Worm (Caenorhabditis elegans) whole organism, L2 larva: ENCODE data around the gene sos-1.

ENCODE experiments used
- C34F6.9 ChIP-seq: fragments of 150-350 bp; optimal IDR thresholded peaks from 2 replicates; lab custom pipeline; 2014; ENCODE audit warnings: missing biosample characterization, missing genetic modification characterization
- R02D3.7 ChIP-seq: fragments of 150-350 bp; optimal IDR thresholded peaks from 2 replicates; lab custom pipeline; 2014; ENCODE audit warnings: missing biosample characterization, missing genetic modification characterization
- Y55F3AM.14 ChIP-seq: fragments of 200-800 bp; sonication (Bioruptor generic); optimal IDR thresholded peaks from 2 replicates; lab custom pipeline; 2018; ENCODE audit warnings: mild to moderate bottlenecking, missing genetic modification characterization, missing compliant biosample characterization
- ZK546.5 ChIP-seq: sonication (generic microtip); optimal IDR thresholded peaks from 2 replicates; lab custom pipeline; 2017; ENCODE audit warnings: missing biosample characterization, missing genetic modification characterization
- alr-1 ChIP-seq: fragments of 150-350 bp; optimal IDR thresholded peaks from 2 replicates; lab custom pipeline; 2014; ENCODE audit warnings: missing biosample characterization, missing genetic modification characterization
- aly-2 ChIP-seq: fragments of 150-350 bp; optimal IDR thresholded peaks from 2 replicates; lab custom pipeline; 2014; ENCODE audit warnings: missing biosample characterization, missing genetic modification characterization
- ama-1 ChIP-seq: fragments of 150-350 bp; optimal IDR thresholded peaks from 2 replicates; lab custom pipeline; 2018; ENCODE audit warnings: inconsistent platforms
- blmp-1 ChIP-seq: sonication (generic microtip); optimal IDR thresholded peaks from 2 replicates; lab custom pipeline; 2017; ENCODE audit warnings: missing genetic modification characterization, mild to moderate bottlenecking, missing compliant biosample characterization, antibody characterized with exemption, moderate library complexity; ENCODE audit not compliant: insufficient read depth
- ceh-16 ChIP-seq: fragments of 150-350 bp; optimal IDR thresholded peaks from 2 replicates; lab custom pipeline; 2014; ENCODE audit warnings: missing biosample characterization, missing genetic modification characterization
- ceh-82 ChIP-seq: fragments of 150-350 bp; optimal IDR thresholded peaks from 2 replicates; lab custom pipeline; 2014; ENCODE audit warnings: missing biosample characterization, missing genetic modification characterization
- crh-2 ChIP-seq: sonication (generic microtip); optimal IDR thresholded peaks from 2 replicates; lab custom pipeline; 2017; ENCODE audit warnings: missing biosample characterization, missing genetic modification characterization
- dmd-4 ChIP-seq: sonication (generic microtip); optimal IDR thresholded peaks from 2 replicates; lab custom pipeline; 2017; ENCODE audit warnings: missing biosample characterization, missing genetic modification characterization
- egl-27 ChIP-seq: sonication (generic microtip); optimal IDR thresholded peaks from 3 replicates; lab custom pipeline; 2017; ENCODE audit warnings: missing biosample characterization, missing genetic modification reagents, missing genetic modification characterization
- elt-1 ChIP-seq: fragments of 150-350 bp; optimal IDR thresholded peaks from 2 replicates; lab custom pipeline; 2014; ENCODE audit warnings: missing biosample characterization, missing genetic modification characterization
- elt-3 ChIP-seq: sonication (generic microtip); optimal IDR thresholded peaks from 2 replicates; lab custom pipeline; 2017; ENCODE audit warnings: missing biosample characterization, missing genetic modification characterization
- fos-1 ChIP-seq: fragments of 150-350 bp; optimal IDR thresholded peaks from 2 replicates; lab custom pipeline; 2014; ENCODE audit warnings: missing biosample characterization, missing genetic modification characterization
- lin-11 ChIP-seq: fragments of 150-350 bp; sonication (generic microtip); optimal IDR thresholded peaks from 2 replicates; lab custom pipeline; 2014; ENCODE audit warnings: missing biosample characterization, missing genetic modification characterization, inconsistent platforms, mixed read lengths
- lin-13 ChIP-seq: fragments of 150-350 bp; optimal IDR thresholded peaks from 2 replicates; lab custom pipeline; 2014; ENCODE audit warnings: missing biosample characterization, missing genetic modification reagents, missing genetic modification characterization
- lin-39 ChIP-seq: fragments of 150-350 bp; optimal IDR thresholded peaks from 2 replicates; lab custom pipeline; 2014; ENCODE audit warnings: missing biosample characterization, missing genetic modification reagents, missing genetic modification characterization
- lsy-2 ChIP-seq, 2 experiments: fragments of 150-350 bp in 1 of 2; sonication (generic microtip) in 1 of 2; optimal IDR thresholded peaks; 2 replicates each; lab custom pipeline; 2014 to 2017; ENCODE audit warnings: missing biosample characterization in 2 of 2, missing genetic modification characterization in 2 of 2
- mab-5 ChIP-seq: fragments of 150-350 bp; optimal IDR thresholded peaks from 2 replicates; lab custom pipeline; 2014; ENCODE audit warnings: missing biosample characterization, missing genetic modification characterization
- mbf-1 ChIP-seq: sonication (generic microtip); optimal IDR thresholded peaks from 2 replicates; lab custom pipeline; 2017; ENCODE audit warnings: missing biosample characterization, missing genetic modification characterization
- mdl-1 ChIP-seq, 2 experiments: fragments of 150-350 bp in 1 of 2; sonication (generic microtip) in 1 of 2; optimal IDR thresholded peaks; 2 replicates each; lab custom pipeline; 2017; ENCODE audit warnings: missing biosample characterization in 2 of 2, missing genetic modification characterization in 2 of 2
- nhr-10 ChIP-seq: sonication (generic microtip); optimal IDR thresholded peaks from 2 replicates; lab custom pipeline; 2017; ENCODE audit warnings: missing biosample characterization, missing genetic modification characterization
- nhr-11 ChIP-seq: fragments of 150-350 bp; optimal IDR thresholded peaks from 2 replicates; lab custom pipeline; 2014; ENCODE audit warnings: missing biosample characterization, missing genetic modification characterization
- nhr-129 ChIP-seq: fragments of 150-350 bp; optimal IDR thresholded peaks from 2 replicates; lab custom pipeline; 2014; ENCODE audit warnings: missing biosample characterization, missing genetic modification characterization
- nhr-21 ChIP-seq: fragments of 150-350 bp; optimal IDR thresholded peaks from 2 replicates; lab custom pipeline; 2014; ENCODE audit warnings: missing biosample characterization, missing genetic modification characterization
- nhr-23 ChIP-seq: fragments of 150-350 bp; optimal IDR thresholded peaks from 2 replicates; lab custom pipeline; 2014; ENCODE audit warnings: missing biosample characterization, missing genetic modification reagents, missing genetic modification characterization
- nhr-25 ChIP-seq: fragments of 150-350 bp; sonication (generic microtip); optimal IDR thresholded peaks from 3 replicates; lab custom pipeline; 2014; ENCODE audit warnings: missing biosample characterization, missing genetic modification characterization
- nhr-77 ChIP-seq: fragments of 150-350 bp; optimal IDR thresholded peaks from 2 replicates; lab custom pipeline; 2014; ENCODE audit warnings: missing biosample characterization, missing genetic modification characterization
- sem-4 ChIP-seq: fragments of 150-350 bp; optimal IDR thresholded peaks from 2 replicates; lab custom pipeline; 2014; ENCODE audit warnings: missing biosample characterization, missing genetic modification reagents, missing genetic modification characterization
- skn-1 ChIP-seq: sonication (generic microtip); optimal IDR thresholded peaks from 2 replicates; lab custom pipeline; 2017; ENCODE audit warnings: missing biosample characterization, missing genetic modification characterization
- sma-3 ChIP-seq: sonication (generic microtip); optimal IDR thresholded peaks from 2 replicates; lab custom pipeline; 2016; ENCODE audit warnings: missing genetic modification reagents, missing genetic modification characterization, missing compliant biosample characterization
- sma-9 ChIP-seq, 2 experiments: fragments of 150-350 bp in 1 of 2; sonication (generic microtip) in 1 of 2; optimal IDR thresholded peaks; 2 replicates each; lab custom pipeline; 2014 to 2016; ENCODE audit warnings: missing genetic modification characterization in 2 of 2, mild to moderate bottlenecking in 1 of 2, missing biosample characterization in 1 of 2, missing compliant biosample characterization in 1 of 2, missing genetic modification reagents in 1 of 2, moderate library complexity in 1 of 2
- unc-39 ChIP-seq: fragments of 150-350 bp; optimal IDR thresholded peaks from 2 replicates; lab custom pipeline; 2014; ENCODE audit warnings: missing biosample characterization, missing genetic modification characterization
- unc-55 ChIP-seq: fragments of 150-350 bp; sonication (generic microtip); optimal IDR thresholded peaks from 3 replicates; lab custom pipeline; 2014; ENCODE audit warnings: missing biosample characterization, missing genetic modification reagents, missing genetic modification characterization
- unc-62 ChIP-seq: fragments of 150-350 bp; optimal IDR thresholded peaks from 2 replicates; lab custom pipeline; 2014; ENCODE audit warnings: missing biosample characterization, missing genetic modification reagents, missing genetic modification characterization
- zag-1 ChIP-seq: fragments of 150-350 bp; optimal IDR thresholded peaks from 2 replicates; lab custom pipeline; 2014; ENCODE audit warnings: missing biosample characterization, missing genetic modification characterization
- ztf-1 ChIP-seq: fragments of 200-800 bp; sonication (Bioruptor generic); conservative IDR thresholded peaks from 2 replicates; pipeline ENCODE4 v1.3.6; 2022; ENCODE audit warnings: missing genetic modification characterization, missing compliant biosample characterization

Gene sos-1

ce11 chrV:4503868-4504365 lies 45.2 kb downstream of the sos-1 start:
- no peak for TF ChIP-seq skn-1 (tag; lab: Kevin White, UChicago)
- TF ChIP-seq mbf-1 (tag; lab: Kevin White, UChicago), result no peak
- TF ChIP-seq mab-5, result no peak
- TF ChIP-seq elt-1 (tag; lab: Kevin White, UChicago), result no peak
- TF ChIP-seq unc-55 (GFP tag; lab: Kevin White, UChicago), result no peak
- TF ChIP-seq nhr-77 (tag; lab: Kevin White, UChicago), result no peak
- TF ChIP-seq lin-39, result no peak
- no peak for TF ChIP-seq lin-13 (GFP tag; lab: Kevin White, UChicago)
- TF ChIP-seq nhr-21 (tag; lab: Kevin White, UChicago), result no peak
- no peak for TF ChIP-seq C34F6.9 (tag; lab: Kevin White, UChicago)

- TF ChIP-seq dmd-4 (tag; lab: Kevin White, UChicago) (no peak), lin-39 (no peak), ceh-16 (tag; lab: Kevin White, UChicago) (no peak), sma-9 (GFP tag; optimal IDR thresholded peaks at IDR 0.05; lab: Kevin White, UChicago) (peak; percentile 21), sma-9 (tag; optimal IDR thresholded peaks at IDR 0.05; lab: Kevin White, UChicago) (no peak), lin-11 (tag; lab: Kevin White, UChicago) (no peak), sma-3 (no peak), nhr-77 (tag; lab: Kevin White, UChicago) (no peak), lin-13 (GFP tag; lab: Kevin White, UChicago) (no peak), ama-1 (lab: Kevin White, UChicago) (no peak), nhr-129 (tag; lab: Kevin White, UChicago) (no peak), blmp-1 (tag; lab: Kevin White, UChicago) (no peak), ztf-1 (no peak), alr-1 (no peak), nhr-23 (no peak), ZK546.5 (tag; lab: Kevin White, UChicago) (no peak), lsy-2 (tag; optimal IDR thresholded peaks at IDR 0.05; lab: Kevin White, UChicago) (peak in 1 of 2 experiments; percentile 4), zag-1 (tag; lab: Kevin White, UChicago) (no peak)
Observed at ce11 chrV:4502624-4503023, 46.5 kb downstream of the sos-1 start.

ce11 chrV:4501974-4502373 lies 47.1 kb downstream of the sos-1 start:
- TF ChIP-seq fos-1 (peak; percentile 81), sma-3 (no peak)

- TF ChIP-seq unc-39 (tag; lab: Kevin White, UChicago) (no peak), nhr-23 (no peak), ama-1 (lab: Kevin White, UChicago) (no peak), nhr-11 (no peak), aly-2 (tag; lab: Kevin White, UChicago) (no peak), Y55F3AM.14 (GFP tag; lab: Kevin White, UChicago) (no peak), sem-4 (tag; lab: Kevin White, UChicago) (no peak), ceh-82 (tag; lab: Kevin White, UChicago) (no peak), nhr-21 (tag; lab: Kevin White, UChicago) (no peak), mab-5 (no peak), elt-3 (tag; lab: Kevin White, UChicago) (no peak), R02D3.7 (no peak), dmd-4 (tag; lab: Kevin White, UChicago) (no peak), sma-9 (GFP tag; optimal IDR thresholded peaks at IDR 0.05; lab: Kevin White, UChicago) (no peak), sma-9 (tag; optimal IDR thresholded peaks at IDR 0.05; lab: Kevin White, UChicago) (no peak), lsy-2 (tag; optimal IDR thresholded peaks at IDR 0.05; lab: Kevin White, UChicago) (no peak), lin-39 (no peak), ztf-1 (no peak)
Observed at ce11 chrV:4500709-4501108, 48.4 kb downstream of the sos-1 start.

ce11 chrV:4499156-4499808 lies 49.8 kb downstream of the sos-1 start:
- no peak for TF ChIP-seq R02D3.7
- TF ChIP-seq mab-5, result no peak
- no peak for TF ChIP-seq sma-9 (GFP tag; optimal IDR thresholded peaks at IDR 0.05; lab: Kevin White, UChicago)
- TF ChIP-seq sma-9 (tag; optimal IDR thresholded peaks at IDR 0.05; lab: Kevin White, UChicago), result no peak
- TF ChIP-seq C34F6.9 (tag; lab: Kevin White, UChicago), result peak; percentile 34
- peak; percentile 11 for TF ChIP-seq nhr-23
- peak; percentile 90 for TF ChIP-seq unc-62 (GFP tag; lab: Kevin White, UChicago)
- TF ChIP-seq elt-1 (tag; lab: Kevin White, UChicago), result no peak
- TF ChIP-seq nhr-25 (tag; lab: Kevin White, UChicago), result peak; percentile 47
- TF ChIP-seq egl-27 (tag; lab: Kevin White, UChicago), result no peak
- TF ChIP-seq fos-1, result no peak
- TF ChIP-seq lsy-2 (tag; optimal IDR thresholded peaks at IDR 0.05; lab: Kevin White, UChicago), result peak in 1 of 2 experiments; percentile 85
- TF ChIP-seq nhr-129 (tag; lab: Kevin White, UChicago), result peak; percentile 37
- TF ChIP-seq sma-3, result no peak
- no peak for TF ChIP-seq ceh-82 (tag; lab: Kevin White, UChicago)
- no peak for TF ChIP-seq alr-1
- TF ChIP-seq crh-2, result peak; percentile 18
- TF ChIP-seq blmp-1 (tag; lab: Kevin White, UChicago), result no peak
- no peak for TF ChIP-seq elt-3 (tag; lab: Kevin White, UChicago)
- TF ChIP-seq mdl-1 (tag; optimal IDR thresholded peaks at IDR 0.05; lab: Kevin White, UChicago), result no peak
- no peak for TF ChIP-seq nhr-11
- TF ChIP-seq nhr-77 (tag; lab: Kevin White, UChicago), result no peak
- TF ChIP-seq mbf-1 (tag; lab: Kevin White, UChicago), result no peak
- no peak for TF ChIP-seq nhr-21 (tag; lab: Kevin White, UChicago)
- TF ChIP-seq aly-2 (tag; lab: Kevin White, UChicago), result no peak
- TF ChIP-seq lin-13 (GFP tag; lab: Kevin White, UChicago), result peak; percentile 55
- TF ChIP-seq nhr-10, result no peak
- TF ChIP-seq ama-1 (lab: Kevin White, UChicago), result no peak
